Worm (Caenorhabditis elegans) whole organism, midembryonic: ENCODE data around the gene dos-3.

Experiments used
- T22C8.4 ChIP-seq: fragments of 200-800 bp; sonication (Bioruptor generic); IDR thresholded peaks from 2 replicates; pipeline ENCODE4 v1.3.6; 2022; ENCODE audit warnings: missing genetic modification characterization, missing compliant biosample characterization
- cog-1 ChIP-seq: sonication (generic microtip); optimal IDR thresholded peaks from 2 replicates; lab custom pipeline; 2016; ENCODE audit warnings: missing genetic modification characterization, missing compliant biosample characterization
- klf-2 ChIP-seq: fragments of 200-800 bp; sonication (Bioruptor generic); conservative IDR thresholded peaks from 2 replicates; pipeline ENCODE4 v1.3.6; 2022; ENCODE audit warnings: missing genetic modification reagents, missing genetic modification characterization, missing compliant biosample characterization
- tab-1 ChIP-seq: fragments of 200-800 bp; sonication (Bioruptor generic); IDR thresholded peaks from 2 replicates; pipeline ENCODE4 v1.3.6; 2022; ENCODE audit warnings: missing genetic modification characterization, missing compliant biosample characterization
- ztf-29 ChIP-seq: fragments of 200-800 bp; sonication (Bioruptor generic); IDR thresholded peaks from 2 replicates; pipeline ENCODE4 v1.3.6; 2022; ENCODE audit warnings: missing genetic modification reagents, missing genetic modification characterization, missing compliant biosample characterization

DNA sequence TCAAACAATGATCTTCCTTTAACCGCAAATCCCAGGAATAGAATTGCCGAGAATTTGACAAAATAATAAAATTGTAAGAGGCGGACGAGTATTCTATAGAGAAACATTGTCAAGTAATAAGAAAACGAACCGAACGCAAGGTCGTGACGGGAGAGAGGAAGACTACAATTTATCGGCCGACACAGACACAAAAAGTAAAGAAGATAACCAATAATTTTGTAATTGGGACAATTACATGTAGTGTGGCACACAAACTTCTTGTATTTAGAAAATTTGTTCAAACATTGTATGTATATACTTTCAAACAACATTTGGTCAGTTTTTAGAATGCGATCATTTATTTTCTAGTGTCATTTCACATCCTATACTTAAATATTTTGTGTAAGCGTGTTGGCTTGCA, 7.4 kb downstream of the dos-3 start, which contains the start of gene ceeh-1:
- TF ChIP-seq T22C8.4: no peak
- TF ChIP-seq tab-1 (GFP tag; lab: Robert Waterston, UW): no peak
- no peak for TF ChIP-seq ztf-29 (GFP tag; lab: Robert Waterston, UW)
- TF ChIP-seq klf-2 (GFP tag; lab: Robert Waterston, UW): no peak
- no peak for TF ChIP-seq cog-1
